Fruit fly (Drosophila melanogaster) whole organism, larva: ENCODE measurements around the gene OtopLc.

Experiments used
- noc ChIP-seq: fragments of 200-800 bp; sonication (Bioruptor generic); optimal IDR thresholded peaks from 3 replicates; lab custom pipeline; 2019; ENCODE audit warnings: missing biosample characterization, mild to moderate bottlenecking, missing genetic modification characterization, moderate library complexity

Gene OtopLc

DNA sequence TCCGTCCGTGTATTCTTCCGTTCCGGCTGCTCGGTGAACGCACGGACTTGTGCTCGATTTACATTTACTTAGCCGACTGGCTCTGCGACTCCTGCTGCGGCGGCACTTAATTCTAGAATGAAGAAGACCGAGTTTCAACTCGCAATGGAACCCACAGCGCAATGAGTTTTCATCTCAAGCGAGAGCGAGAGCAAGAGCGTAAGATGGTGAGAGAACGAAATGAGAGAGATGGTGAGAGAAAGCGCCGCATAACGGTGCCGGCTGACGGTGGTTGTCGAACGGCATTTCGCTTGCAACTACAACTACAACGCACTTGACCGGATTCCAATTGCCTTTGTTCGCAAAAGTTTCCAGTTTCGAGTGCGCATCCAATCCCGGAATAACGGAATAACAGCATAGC is at the start of gene OtopLc:
TSS of gene OtopLc (minus strand) at position 101 of the 400 bp plus-strand sequence.
- TF ChIP-seq noc (tag; lab: Kevin White, UChicago), result no peak

DNA sequence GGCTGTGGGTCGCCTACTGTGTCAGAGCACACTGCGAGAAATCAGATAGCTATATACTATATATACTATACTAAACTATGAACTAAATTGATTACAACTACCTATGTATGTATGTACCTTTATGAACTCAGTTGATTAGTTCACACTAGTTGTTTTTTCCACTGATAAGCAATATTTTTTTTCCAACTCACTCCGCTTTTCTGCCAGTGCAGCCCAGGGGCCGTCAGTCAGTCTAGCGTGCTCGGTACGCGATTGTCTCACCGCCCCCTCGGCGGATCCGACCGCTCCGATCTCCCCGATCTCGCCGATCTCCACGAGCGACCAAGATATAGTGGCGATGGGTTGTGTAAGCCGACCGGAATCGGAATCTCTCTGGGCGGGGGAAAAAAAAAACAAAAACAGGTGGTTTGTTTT is 43.2 kb upstream of the OtopLc start:
- TF ChIP-seq noc (tag; lab: Kevin White, UChicago), result peak; percentile 43

DNA sequence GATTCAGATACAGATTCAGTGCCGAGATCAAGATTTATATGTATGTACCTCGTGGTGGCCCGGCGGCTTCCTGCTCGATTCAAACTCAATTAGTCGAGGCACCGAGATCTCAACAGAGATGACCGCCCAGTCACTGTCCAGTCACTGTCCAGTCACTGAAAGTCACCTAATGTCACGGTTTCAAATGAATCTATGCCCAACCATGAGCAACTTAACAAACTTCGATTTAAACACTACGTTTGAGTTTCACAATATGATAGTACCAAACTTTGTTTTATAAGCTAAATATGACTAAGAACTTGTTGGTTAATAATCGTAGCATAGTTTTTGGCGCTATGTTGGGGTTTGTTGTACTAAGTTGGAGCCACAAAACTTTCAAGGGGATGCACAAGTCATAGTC is 42.4 kb upstream of the OtopLc start:
- no peak for TF ChIP-seq noc (tag; lab: Kevin White, UChicago)

DNA sequence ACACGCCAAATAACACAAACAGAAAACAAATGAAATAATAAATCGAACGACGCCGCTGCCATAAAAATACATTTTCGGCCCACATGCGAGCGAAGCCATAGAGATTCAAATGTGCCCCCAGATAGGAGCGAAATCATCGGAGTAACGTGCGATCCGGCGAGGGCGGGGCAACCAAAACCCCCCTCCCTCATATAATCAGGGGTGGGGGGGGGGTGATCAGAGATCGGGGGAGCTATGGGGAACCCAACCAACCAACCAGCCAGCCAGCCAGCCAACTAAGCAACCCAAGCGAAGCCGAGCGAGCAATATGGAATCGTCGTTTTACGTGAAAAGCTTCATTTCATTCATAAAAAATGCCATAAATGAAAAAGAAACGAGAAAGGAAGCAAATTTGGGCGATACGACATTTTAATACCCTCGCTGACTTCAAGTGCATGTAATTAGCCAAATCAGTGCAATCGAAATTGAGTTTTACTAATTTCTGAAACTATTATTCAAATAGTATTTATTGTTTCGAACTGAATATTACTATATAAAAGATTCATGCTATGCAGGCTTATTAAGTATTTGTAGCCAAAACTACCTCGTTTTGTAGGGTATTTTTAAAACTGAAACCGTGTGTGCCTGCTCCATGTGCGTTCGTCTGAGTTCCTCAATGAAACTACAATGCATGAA is 37.3 kb upstream of the OtopLc start:
- peak; percentile 47 for TF ChIP-seq noc (tag; lab: Kevin White, UChicago)

DNA sequence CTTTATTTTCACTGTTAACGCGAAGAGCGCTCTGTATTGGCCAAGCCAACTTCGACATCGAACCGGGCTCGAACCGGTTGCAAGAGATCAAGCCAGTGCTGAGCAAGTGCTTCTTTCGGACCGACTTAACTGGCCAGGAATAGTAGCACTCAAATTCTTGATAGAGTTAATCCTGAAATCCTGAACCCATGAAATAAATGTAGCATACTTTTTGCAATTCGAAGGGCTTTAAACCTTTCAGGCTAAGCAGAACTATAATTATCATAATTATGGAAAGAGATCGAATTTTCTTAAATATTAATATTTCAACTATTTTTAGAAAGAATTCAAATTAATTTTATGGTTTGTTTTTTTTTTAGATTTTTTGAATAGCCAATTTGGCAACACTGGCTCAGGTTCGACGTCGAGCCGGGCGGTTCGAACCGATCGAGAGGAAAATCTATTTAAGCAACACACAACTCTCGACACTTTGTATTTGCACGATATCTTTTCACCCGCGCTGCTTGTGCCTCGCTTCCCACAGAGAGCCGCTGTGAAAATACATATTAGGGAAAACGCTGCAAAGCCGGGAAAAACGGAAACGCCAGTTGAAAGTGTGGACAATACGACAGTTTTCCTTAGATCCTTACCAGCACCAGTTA is 35.5 kb upstream of the OtopLc start, which contains the start of gene AdamTS-B:
TSS of gene AdamTS-B (plus strand) at position 471 of the 641 bp plus-strand sequence.
- peak; percentile 57 for TF ChIP-seq noc (tag; lab: Kevin White, UChicago)

DNA sequence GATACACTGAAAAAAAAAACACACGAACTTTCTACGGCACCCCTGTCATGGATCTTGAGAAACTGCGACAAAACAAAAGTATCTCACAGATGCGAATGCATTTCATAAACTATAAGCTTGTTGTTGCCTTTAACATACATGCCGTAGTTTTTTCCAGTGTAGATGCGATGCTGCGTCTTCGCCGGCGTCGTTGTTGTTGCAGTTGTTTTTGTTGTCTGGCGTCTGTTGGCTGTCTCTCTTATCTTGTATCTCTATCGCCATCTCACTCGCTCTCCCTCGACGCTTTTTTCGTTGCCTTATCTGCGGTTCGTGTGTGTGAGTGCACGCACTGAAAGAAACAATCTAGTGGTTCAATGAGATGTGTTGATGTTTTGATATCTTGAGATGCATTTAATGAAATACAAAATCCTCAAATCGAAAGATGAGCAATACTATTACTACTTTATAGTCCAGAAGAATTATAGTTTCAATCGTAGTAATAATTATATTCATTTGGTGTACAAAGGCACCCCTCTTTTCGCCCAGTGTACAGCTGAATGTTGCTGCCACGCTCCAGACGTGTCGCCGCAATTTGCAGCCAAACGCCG is 33.9 kb upstream of the OtopLc start:
- peak; percentile 88 for TF ChIP-seq noc (tag; lab: Kevin White, UChicago)

DNA sequence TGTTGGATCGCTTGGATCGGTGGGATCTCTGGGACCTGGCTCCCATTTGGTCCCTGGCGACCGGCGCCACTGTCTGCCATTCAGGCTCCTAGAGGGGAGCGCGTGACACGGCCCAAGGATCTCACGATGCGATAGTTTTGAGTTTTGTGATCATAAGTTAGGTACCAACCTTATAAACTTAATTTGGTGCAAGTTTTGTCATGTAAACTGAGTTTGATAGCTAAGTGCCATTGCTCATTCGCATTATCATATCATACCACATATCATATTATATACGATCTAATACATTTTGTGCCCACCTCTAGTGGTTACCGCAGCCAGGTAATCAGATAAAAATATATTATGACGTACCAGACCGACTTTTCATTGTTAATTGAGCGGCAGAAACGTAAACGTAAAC is 33.3 kb upstream of the OtopLc start:
- TF ChIP-seq noc (tag; lab: Kevin White, UChicago), result no peak

DNA sequence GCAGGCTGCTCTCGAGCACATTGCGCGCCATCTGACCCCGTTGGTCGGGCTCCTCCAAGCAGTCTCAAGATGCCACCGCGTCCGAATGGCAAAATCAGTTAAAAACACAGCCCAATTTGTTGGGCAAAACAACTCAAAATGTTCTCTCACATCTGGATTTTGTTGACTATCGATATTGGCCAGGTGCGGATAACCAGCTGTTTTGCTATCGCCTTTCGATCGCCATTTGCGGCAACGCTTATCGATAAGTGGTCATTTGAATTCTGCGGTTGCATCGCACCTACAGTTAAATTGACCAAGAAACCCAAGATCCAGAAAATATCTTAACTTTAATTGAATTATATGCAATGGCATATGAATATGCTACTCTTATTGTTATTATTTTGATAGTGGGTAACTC is 32.4 kb upstream of the OtopLc start, which contains the start of gene CG3149:
TSS of gene CG3149 (minus strand) at position 171 of the 400 bp plus-strand sequence.
- TF ChIP-seq noc (tag; lab: Kevin White, UChicago), result no peak

DNA sequence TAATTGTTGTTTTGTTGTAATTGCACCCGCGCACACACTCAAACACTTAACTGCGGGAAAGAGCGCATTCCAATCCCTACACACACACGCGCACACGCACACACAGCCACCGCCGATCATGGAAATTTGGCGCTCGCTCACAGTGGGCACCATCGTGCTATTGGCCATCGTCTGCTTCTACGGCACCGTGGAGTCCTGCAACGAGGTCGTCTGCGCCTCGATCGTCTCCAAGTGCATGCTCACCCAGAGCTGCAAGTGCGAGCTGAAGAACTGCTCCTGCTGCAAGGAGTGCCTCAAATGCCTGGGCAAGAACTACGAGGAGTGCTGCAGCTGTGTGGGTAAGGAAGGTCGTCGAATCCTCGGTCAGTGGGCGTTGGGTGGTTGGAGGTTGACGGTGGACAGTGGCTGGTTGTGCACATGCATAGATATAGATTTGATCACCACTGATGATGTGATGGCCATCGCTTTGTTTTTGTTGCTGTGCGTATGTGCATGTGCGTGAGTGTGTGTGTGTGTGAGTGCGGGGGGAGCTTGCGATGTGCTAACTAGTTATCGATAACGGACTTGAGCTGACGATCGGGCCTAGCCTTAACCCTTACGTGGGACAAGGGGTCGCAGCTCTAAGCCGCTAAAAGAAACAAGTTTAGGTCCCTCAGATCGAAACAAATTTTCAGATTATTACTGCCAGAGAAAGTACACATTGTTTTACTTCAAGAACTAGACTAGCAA is 28.2 kb upstream of the OtopLc start:
- TF ChIP-seq noc (tag; lab: Kevin White, UChicago), result no peak

DNA sequence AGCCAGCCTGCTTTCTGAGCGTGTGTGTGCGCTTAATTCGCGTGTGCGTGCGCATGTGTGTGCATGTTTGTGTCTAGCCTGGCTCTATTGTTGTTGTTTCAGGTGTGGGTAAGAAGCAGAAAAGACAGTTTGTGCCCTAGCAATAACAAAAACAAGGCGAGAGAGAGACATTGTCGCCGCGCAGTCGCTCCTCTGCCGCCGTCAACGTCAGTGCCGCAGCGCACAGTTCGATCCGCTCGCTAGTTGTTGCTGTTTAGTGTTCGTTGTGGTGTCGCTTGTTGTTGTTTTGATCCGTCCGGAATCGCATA is 27.5 kb upstream of the OtopLc start:
- TF ChIP-seq noc (tag; lab: Kevin White, UChicago), result no peak

DNA sequence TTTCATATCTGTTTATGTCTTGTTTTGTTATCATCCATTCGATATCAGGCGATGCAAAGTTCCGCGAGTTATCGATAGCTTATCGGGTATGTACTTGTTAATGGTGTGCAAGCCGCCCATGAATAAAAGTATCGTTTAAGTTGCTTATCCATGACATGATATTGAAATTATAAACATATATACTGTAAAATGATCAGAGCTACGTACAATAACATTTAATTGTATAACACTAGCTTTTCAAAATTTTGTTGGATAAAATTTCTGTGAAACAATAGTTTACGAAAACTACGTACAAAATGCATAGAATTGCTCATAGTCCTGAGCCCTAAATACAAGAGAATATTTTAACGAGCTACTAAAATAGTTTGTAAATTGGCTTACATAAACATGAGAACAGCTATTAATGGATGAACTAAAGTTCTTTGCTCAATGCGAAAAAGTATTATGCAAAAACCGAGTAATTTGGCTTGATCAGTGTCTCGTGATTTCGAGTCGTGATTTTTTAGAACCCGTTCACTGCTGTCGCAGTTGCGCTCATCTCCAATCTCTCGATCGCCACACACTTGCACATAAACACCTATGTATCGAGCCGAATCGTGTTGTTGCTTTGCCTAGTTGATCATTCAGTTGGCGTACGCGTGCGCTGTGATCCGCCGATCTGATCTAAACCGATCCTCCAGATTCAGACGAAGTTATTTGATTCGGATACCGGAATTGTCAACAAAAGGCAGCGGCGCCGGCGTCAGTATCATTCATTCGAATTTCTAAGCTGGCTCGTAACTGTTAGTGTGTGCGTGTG is 27.0 kb upstream of the OtopLc start, which contains the start of the genes PGAP1 and cv:
TSS of gene PGAP1 (minus strand) at position 57 of the 799 bp plus-strand sequence.
TSS of gene cv (plus strand) at position 586 of the 799 bp plus-strand sequence.
- TF ChIP-seq noc (tag; lab: Kevin White, UChicago), result no peak

DNA sequence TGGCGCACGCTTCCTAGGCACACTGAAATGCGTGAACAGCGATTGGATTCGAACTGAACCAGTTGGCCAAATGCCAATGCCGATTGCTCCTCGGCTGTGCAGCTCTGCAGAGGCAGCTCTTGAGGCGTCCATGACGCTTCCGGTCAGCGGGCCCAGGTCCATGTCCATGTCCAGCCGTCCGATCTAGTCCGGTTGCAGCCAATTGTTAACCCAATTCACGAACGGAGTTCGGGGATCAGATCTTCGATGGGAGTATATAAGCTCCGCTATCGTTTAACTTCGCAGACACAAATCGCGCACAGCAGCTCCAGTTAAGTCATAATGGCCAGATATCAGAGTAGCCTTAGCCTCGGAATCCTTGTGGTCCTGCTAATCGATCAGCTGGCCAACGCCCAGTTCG is 20.3 kb upstream of the OtopLc start, which contains the start of gene CG42449:
TSS of gene CG42449 (plus strand) at position 301 of the 400 bp plus-strand sequence.
- no peak for TF ChIP-seq noc (tag; lab: Kevin White, UChicago)

DNA sequence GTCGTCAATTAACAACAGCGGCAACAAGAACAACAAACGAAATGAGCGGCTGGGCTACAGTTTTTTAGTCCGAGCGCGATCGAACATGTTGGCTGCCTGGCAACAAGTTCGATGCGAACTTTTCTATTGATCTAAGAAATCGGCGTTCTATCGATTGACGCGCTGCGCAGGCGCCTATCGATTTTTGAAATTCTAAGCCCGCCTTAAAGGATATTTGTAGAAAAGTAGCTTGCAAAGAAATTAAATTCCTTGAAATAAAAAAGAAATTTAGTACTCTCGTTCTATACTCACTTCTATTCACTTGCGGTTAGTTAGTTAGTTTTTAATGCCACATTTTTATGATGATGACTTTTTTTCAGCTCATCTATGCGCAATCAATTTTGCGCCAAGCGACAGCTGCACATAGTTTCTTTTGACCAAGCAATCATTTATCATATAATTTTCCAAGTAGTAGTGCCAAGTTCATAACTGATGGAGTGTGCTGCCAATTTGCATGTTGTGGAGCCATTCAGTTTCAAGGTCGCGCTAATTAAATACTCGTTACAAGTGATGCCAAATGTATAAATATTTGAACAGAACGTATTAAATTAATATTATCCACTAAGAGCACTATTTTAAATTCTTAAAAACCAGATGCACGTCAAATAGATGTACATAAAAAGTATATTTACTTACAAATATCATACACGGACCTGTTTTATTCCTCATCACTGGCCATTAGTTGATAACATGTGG is 17.4 kb upstream of the OtopLc start, which contains the start of the genes Tre1 and Gr5a:
TSS of gene Tre1 (minus strand) at position 45 of the 735 bp plus-strand sequence.
TSS of gene Gr5a (plus strand) at position 685 of the 735 bp plus-strand sequence.
- no peak for TF ChIP-seq noc (tag; lab: Kevin White, UChicago)
